Worm (Caenorhabditis elegans) whole organism, L1 larva: Measurements from ENCODE around the gene srt-42.

ENCODE experiments used
- C04F5.9 ChIP-seq: sonication (generic microtip); optimal IDR thresholded peaks from 2 replicates; lab custom pipeline; 2016; ENCODE audit warnings: missing genetic modification characterization, missing compliant biosample characterization
- F16B12.6 ChIP-seq: fragments of 150-350 bp; optimal IDR thresholded peaks from 2 replicates; lab custom pipeline; 2014; ENCODE audit warnings: missing biosample characterization, missing genetic modification characterization
- aly-2 ChIP-seq: fragments of 150-350 bp; optimal IDR thresholded peaks from 2 replicates; lab custom pipeline; 2014; ENCODE audit warnings: missing biosample characterization, missing genetic modification characterization
- ama-1 ChIP-seq: fragments of 150-350 bp; optimal IDR thresholded peaks from 2 replicates; lab custom pipeline; 2014
- blmp-1 ChIP-seq: fragments of 150-350 bp; optimal IDR thresholded peaks from 2 replicates; lab custom pipeline; 2014; ENCODE audit warnings: missing biosample characterization, missing genetic modification characterization
- ceh-88 ChIP-seq: fragments of 200-800 bp; sonication (Bioruptor generic); IDR thresholded peaks from 2 replicates; pipeline ENCODE4 v1.3.6; 2022; ENCODE audit warnings: missing genetic modification characterization, missing compliant biosample characterization
- ces-1 ChIP-seq: fragments of 150-350 bp; optimal IDR thresholded peaks from 2 replicates; lab custom pipeline; 2014; ENCODE audit warnings: missing biosample characterization, missing genetic modification reagents, missing genetic modification characterization
- dpl-1 ChIP-seq, 3 experiments: fragments of 150-350 bp in 2 of 3; sonication (generic microtip) in 1 of 3; optimal IDR thresholded peaks; 2 replicates each; lab custom pipeline; 2014 to 2017; ENCODE audit warnings: missing biosample characterization in 3 of 3, missing genetic modification characterization in 3 of 3, missing genetic modification reagents in 3 of 3
- dsc-1 ChIP-seq: sonication (generic microtip); optimal IDR thresholded peaks from 2 replicates; lab custom pipeline; 2016; ENCODE audit warnings: mild to moderate bottlenecking, missing genetic modification characterization, missing compliant biosample characterization
- efl-1 ChIP-seq, 4 experiments: fragments of 150-350 bp; optimal IDR thresholded peaks in 3 of 4; peaks in 1 of 4; 1 replicate in 1 of 4; 2 replicates in 3 of 4; lab custom pipeline; 2014; ENCODE audit warnings: missing biosample characterization in 2 of 4, missing genetic modification characterization in 2 of 4, missing genetic modification reagents in 2 of 4
- elt-2 ChIP-seq: sonication (generic microtip); optimal IDR thresholded peaks from 2 replicates; lab custom pipeline; 2016; ENCODE audit warnings: missing genetic modification characterization, mild to moderate bottlenecking, inconsistent platforms, missing compliant biosample characterization, missing genetic modification reagents
- fkh-10 ChIP-seq: sonication (generic microtip); optimal IDR thresholded peaks from 2 replicates; lab custom pipeline; 2017; ENCODE audit warnings: missing biosample characterization, missing genetic modification reagents, missing genetic modification characterization
- fkh-4 ChIP-seq: sonication (generic microtip); optimal IDR thresholded peaks from 2 replicates; lab custom pipeline; 2016; ENCODE audit warnings: missing compliant biosample characterization, missing genetic modification characterization, borderline replicate concordance
- fkh-8 ChIP-seq: sonication (generic microtip); optimal IDR thresholded peaks from 2 replicates; lab custom pipeline; 2016; ENCODE audit warnings: mild to moderate bottlenecking, missing genetic modification characterization, missing compliant biosample characterization
- hlh-17 ChIP-seq: fragments of 200-800 bp; sonication (Bioruptor generic); optimal IDR thresholded peaks from 2 replicates; lab custom pipeline; 2018; ENCODE audit warnings: missing genetic modification characterization, mild to moderate bottlenecking, missing compliant biosample characterization, moderate library complexity, borderline replicate concordance
- irx-1 ChIP-seq: sonication (generic microtip); optimal IDR thresholded peaks from 2 replicates; lab custom pipeline; 2016; ENCODE audit warnings: missing genetic modification characterization, missing compliant biosample characterization
- jun-1 ChIP-seq: fragments of 150-350 bp; optimal IDR thresholded peaks from 2 replicates; lab custom pipeline; 2014; ENCODE audit warnings: missing biosample characterization, missing genetic modification reagents, missing genetic modification characterization
- lin-13 ChIP-seq: fragments of 150-350 bp; optimal IDR thresholded peaks from 2 replicates; lab custom pipeline; 2014; ENCODE audit warnings: missing biosample characterization, missing genetic modification reagents, missing genetic modification characterization
- lin-14 ChIP-seq: fragments of 200-800 bp; sonication (Bioruptor generic); optimal IDR thresholded peaks from 2 replicates; lab custom pipeline; 2018; ENCODE audit warnings: mild to moderate bottlenecking, missing genetic modification characterization, moderate library complexity, missing compliant biosample characterization
- lin-35 ChIP-seq, 2 experiments: fragments of 150-350 bp; optimal IDR thresholded peaks; 2 replicates each; lab custom pipeline; 2014; ENCODE audit warnings: missing biosample characterization in 2 of 2, missing genetic modification characterization in 2 of 2, missing genetic modification reagents in 2 of 2
- lin-39 ChIP-seq: fragments of 150-350 bp; optimal IDR thresholded peaks from 2 replicates; lab custom pipeline; 2014; ENCODE audit warnings: missing biosample characterization, missing genetic modification reagents, missing genetic modification characterization
- lsy-2 ChIP-seq, 2 experiments: fragments of 150-350 bp; optimal IDR thresholded peaks; 2 replicates each; lab custom pipeline; 2014; ENCODE audit warnings: missing biosample characterization in 2 of 2, missing genetic modification characterization in 2 of 2
- mab-9 ChIP-seq: fragments of 200-800 bp; sonication (Bioruptor generic); IDR thresholded peaks from 2 replicates; pipeline ENCODE4 v1.3.6; 2022; ENCODE audit warnings: missing genetic modification reagents, missing genetic modification characterization, missing compliant biosample characterization
- mef-2 ChIP-seq: fragments of 150-350 bp; optimal IDR thresholded peaks from 2 replicates; lab custom pipeline; 2014; ENCODE audit warnings: missing biosample characterization, missing genetic modification characterization
- nhr-11 ChIP-seq: fragments of 150-350 bp; optimal IDR thresholded peaks from 2 replicates; lab custom pipeline; 2014; ENCODE audit warnings: missing biosample characterization, missing genetic modification characterization
- nhr-19 ChIP-seq: fragments of 200-800 bp; sonication (Bioruptor generic); conservative IDR thresholded peaks from 2 replicates; pipeline ENCODE4 v1.3.6; 2022; ENCODE audit warnings: missing genetic modification characterization, missing compliant biosample characterization
- nhr-28 ChIP-seq: fragments of 150-350 bp; optimal IDR thresholded peaks from 2 replicates; lab custom pipeline; 2014; ENCODE audit warnings: missing biosample characterization, missing genetic modification characterization
- nhr-47 ChIP-seq: sonication (generic microtip); optimal IDR thresholded peaks from 2 replicates; lab custom pipeline; 2016; ENCODE audit warnings: mild to moderate bottlenecking, missing genetic modification characterization, moderate library complexity, missing compliant biosample characterization
- nhr-76 ChIP-seq: sonication (generic microtip); optimal IDR thresholded peaks from 2 replicates; lab custom pipeline; 2017; ENCODE audit warnings: missing biosample characterization, missing genetic modification characterization
- nhr-85 ChIP-seq: sonication (generic microtip); peaks from one replicate; lab custom pipeline; 2016; ENCODE audit warnings: missing genetic modification characterization, inconsistent platforms, missing compliant biosample characterization
- pag-3 ChIP-seq: sonication (generic microtip); optimal IDR thresholded peaks from 2 replicates; lab custom pipeline; 2017; ENCODE audit warnings: missing genetic modification characterization, mild to moderate bottlenecking, missing compliant biosample characterization, antibody characterized with exemption, borderline replicate concordance; ENCODE audit not compliant: insufficient read depth
- rnt-1 ChIP-seq: sonication (generic microtip); optimal IDR thresholded peaks from 2 replicates; lab custom pipeline; 2016; ENCODE audit warnings: mild to moderate bottlenecking, missing genetic modification characterization, moderate library complexity, missing compliant biosample characterization
- skn-1 ChIP-seq: fragments of 150-350 bp; optimal IDR thresholded peaks from 2 replicates; lab custom pipeline; 2014; ENCODE audit warnings: missing biosample characterization, missing genetic modification characterization
- snu-23 ChIP-seq: sonication (generic microtip); optimal IDR thresholded peaks from 2 replicates; lab custom pipeline; 2016; ENCODE audit warnings: missing genetic modification characterization, missing compliant biosample characterization
- sox-4 ChIP-seq: sonication (generic microtip); optimal IDR thresholded peaks from 2 replicates; lab custom pipeline; 2016; ENCODE audit warnings: missing genetic modification characterization, missing compliant biosample characterization
- sup-37 ChIP-seq: fragments of 200-800 bp; sonication (Bioruptor generic); optimal IDR thresholded peaks from 2 replicates; lab custom pipeline; 2018; ENCODE audit warnings: mild to moderate bottlenecking, missing genetic modification characterization, missing compliant biosample characterization
- tbx-2 ChIP-seq: sonication (generic microtip); optimal IDR thresholded peaks from 2 replicates; lab custom pipeline; 2016; ENCODE audit warnings: missing genetic modification characterization, missing compliant biosample characterization
- unc-86 ChIP-seq: sonication (generic microtip); optimal IDR thresholded peaks from 2 replicates; lab custom pipeline; 2016; ENCODE audit warnings: missing genetic modification characterization, missing compliant biosample characterization
- vab-15 ChIP-seq: sonication (generic microtip); optimal IDR thresholded peaks from 2 replicates; lab custom pipeline; 2017; ENCODE audit warnings: missing genotype, mild to moderate bottlenecking, missing genetic modification characterization, missing compliant biosample characterization
- xbp-1 ChIP-seq: sonication (generic microtip); optimal IDR thresholded peaks from 2 replicates; lab custom pipeline; 2016; ENCODE audit warnings: missing genetic modification characterization, missing compliant biosample characterization
- zag-1 ChIP-seq: fragments of 150-350 bp; optimal IDR thresholded peaks from 2 replicates; lab custom pipeline; 2014; ENCODE audit warnings: missing biosample characterization, missing genetic modification characterization

Gene srt-42

DNA sequence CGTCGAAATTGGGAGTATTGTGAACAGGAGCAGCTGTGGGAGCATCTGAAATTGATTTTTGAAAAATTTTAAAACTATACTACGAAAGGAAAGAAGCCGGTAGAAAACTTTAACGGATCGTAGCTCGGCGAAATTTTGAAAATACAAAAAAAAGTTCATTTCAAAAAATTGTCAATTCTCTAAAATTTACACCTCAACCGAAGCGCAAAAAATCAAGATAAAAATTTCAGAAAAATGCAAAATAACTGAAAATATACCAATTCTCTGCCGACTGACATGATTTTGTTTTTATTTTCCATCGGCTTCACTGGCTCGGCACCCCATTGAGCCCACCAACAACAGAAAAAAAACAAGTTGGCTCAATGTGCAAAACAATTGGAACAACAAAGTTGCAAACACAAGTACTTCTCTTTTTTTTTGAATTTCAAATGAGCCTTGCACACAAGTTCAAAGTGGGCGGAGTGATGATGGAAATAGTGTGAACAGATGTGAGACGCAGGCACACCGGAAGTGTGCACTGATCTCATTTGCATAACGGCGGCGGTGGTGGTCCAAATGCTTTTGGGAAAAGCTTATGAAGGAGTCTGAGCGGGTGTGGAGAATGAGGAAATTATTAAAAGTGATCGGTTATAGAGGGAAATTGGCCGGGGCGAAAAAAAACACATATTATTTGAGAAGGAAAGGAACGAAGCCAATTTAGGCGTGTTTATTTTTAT lies 32.2 kb upstream of the srt-42 start, which contains the start of gene F36H9.7:
Gene F36H9.7, minus strand, starts transcription at position 51 of the 716 bp plus-strand sequence.
- TF ChIP-seq lin-14 (GFP tag; lab: Kevin White, UChicago) (peak; percentile 36), elt-2 (tag; lab: Kevin White, UChicago) (no peak)

DNA sequence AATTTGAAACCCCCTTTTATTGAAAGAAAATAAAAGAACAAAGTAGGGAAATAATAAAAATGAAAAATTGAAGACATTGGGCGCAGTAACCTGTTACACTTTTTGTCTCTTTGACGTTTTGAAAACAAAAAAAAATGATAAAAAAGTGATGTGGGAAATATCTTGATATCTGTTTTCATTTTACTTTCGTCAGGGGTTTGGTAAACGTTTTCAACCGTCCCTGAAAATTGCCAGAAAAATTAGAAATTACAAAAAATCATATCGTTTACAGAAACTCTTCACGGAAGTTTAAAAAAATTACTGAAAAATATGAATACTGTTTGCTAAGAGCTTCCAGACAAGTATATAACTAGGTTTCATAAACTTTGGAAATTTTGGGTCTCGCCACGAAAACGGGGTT lies 28.1 kb upstream of the srt-42 start, which contains the start of gene F36H9.4:
Gene F36H9.4, minus strand, starts transcription at position 101 of the 400 bp plus-strand sequence.
- TF ChIP-seq blmp-1 (tag; lab: Kevin White, UChicago) (peak; percentile 20), nhr-85 (no peak)

DNA sequence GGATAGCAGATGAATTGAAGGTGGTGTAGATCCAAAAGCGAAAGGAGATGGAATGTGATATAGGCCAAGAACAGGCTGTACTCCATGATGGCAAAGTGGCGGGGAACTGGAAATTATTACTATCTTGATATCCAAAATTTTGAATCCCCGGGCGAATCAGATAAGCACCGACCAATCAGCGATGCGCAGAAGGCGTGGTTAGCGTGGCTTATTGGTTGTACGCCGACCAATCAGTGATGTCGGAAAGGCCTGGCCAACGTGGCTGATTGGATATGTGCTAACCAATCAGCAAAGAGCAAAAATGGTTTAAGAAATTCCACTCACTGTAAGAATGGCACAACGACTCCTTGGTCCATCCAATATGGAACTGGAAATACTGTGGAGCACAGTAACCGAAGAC lies 27.3 kb upstream of the srt-42 start:
- no peak for TF ChIP-seq aly-2 (tag; lab: Kevin White, UChicago)
- TF ChIP-seq nhr-11 (tag; lab: Kevin White, UChicago) = no peak
- no peak for TF ChIP-seq nhr-28 (tag; lab: Kevin White, UChicago)
- TF ChIP-seq fkh-4 = no peak
- TF ChIP-seq skn-1 (tag; lab: Kevin White, UChicago) = no peak
- TF ChIP-seq lsy-2 (tag; optimal IDR thresholded peaks at IDR 0.05; lab: Kevin White, UChicago) = no peak
- no peak for TF ChIP-seq rnt-1 (tag; lab: Kevin White, UChicago)
- TF ChIP-seq pag-3 (tag; lab: Kevin White, UChicago) = no peak
- TF ChIP-seq lin-39 = no peak
- TF ChIP-seq nhr-76 (tag; lab: Kevin White, UChicago) = no peak

DNA sequence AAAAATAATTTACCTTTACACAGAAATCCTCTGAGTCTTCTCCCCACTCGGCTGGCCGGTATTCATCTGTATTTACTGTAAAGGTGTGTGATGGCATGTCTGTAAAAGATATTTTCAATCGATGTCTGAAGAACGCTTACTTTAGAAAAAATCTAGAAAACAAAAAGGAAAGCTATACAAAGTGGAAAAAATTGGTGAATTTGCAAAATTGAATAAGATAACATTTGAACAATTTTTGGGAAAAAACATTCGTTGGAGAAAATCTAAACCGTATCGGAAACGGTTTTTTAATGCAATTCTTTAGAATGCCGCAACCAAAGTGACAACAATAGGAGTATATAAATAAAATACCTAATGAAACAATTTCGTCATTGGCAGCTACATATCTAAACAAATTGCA lies 25.3 kb upstream of the srt-42 start, which contains the start of gene F36H9.5:
Gene F36H9.5, minus strand, starts transcription at position 101 of the 400 bp plus-strand sequence.
- TF ChIP-seq zag-1 (no peak), fkh-8 (tag; lab: Kevin White, UChicago) (no peak), fkh-4 (no peak), ceh-88 (no peak), mab-9 (no peak), nhr-28 (tag; lab: Kevin White, UChicago) (no peak), lin-35 (GFP tag; optimal IDR thresholded peaks at IDR 0.05; lab: Kevin White, UChicago) (no peak)

DNA sequence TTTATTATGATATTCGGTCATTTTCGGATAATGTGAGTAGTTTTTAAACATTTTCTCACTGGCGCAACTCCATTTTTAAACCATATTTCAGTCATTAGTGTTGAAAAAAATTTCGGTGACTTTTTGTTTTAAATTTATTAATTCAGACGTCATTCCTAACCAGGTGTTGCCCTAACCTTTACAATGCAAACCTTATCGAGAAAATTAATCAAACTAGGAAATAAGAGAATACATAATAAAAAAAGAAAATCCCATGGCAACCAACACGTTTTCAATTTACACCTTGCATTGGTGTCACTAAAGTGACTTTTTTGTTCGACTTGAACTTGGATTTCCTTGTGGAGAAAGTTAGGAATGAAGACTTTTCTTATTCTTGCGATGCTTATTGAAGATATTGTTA lies 19.1 kb upstream of the srt-42 start, which contains the start of gene F36H9.2:
Gene F36H9.2, plus strand, starts transcription at position 301 of the 400 bp plus-strand sequence.
- TF ChIP-seq tbx-2 (tag; lab: Kevin White, UChicago) (no peak), C04F5.9 (no peak), nhr-47 (tag; lab: Kevin White, UChicago) (no peak), ama-1 (lab: Kevin White, UChicago) (no peak), vab-15 (tag; lab: Kevin White, UChicago) (no peak), sox-4 (tag; lab: Kevin White, UChicago) (no peak), fkh-8 (tag; lab: Kevin White, UChicago) (no peak), mef-2 (no peak)

DNA sequence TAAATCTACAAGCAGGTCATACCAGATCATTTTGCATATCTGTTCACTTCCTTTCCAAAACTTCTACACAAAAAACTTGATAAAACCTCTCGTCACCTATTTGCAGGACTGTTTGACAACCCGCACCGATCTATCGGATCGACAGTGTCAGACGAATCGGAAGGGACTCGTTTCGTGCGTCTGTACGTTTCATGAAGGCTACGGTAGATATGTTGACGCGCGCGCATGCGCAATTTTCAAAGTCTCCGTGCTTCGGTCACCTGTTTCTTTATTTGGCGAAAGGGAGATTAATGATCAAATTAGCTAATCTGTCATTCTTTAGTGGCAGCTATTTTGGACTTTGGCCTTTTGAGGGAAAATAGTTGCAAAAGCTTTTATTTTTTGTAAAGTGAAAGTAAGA lies 17.8 kb upstream of the srt-42 start:
- no peak for TF ChIP-seq sox-4 (tag; lab: Kevin White, UChicago)
- no peak for TF ChIP-seq nhr-19 (GFP tag; lab: Robert Waterston, UW)
- TF ChIP-seq lin-13 (GFP tag; lab: Kevin White, UChicago) = no peak
- no peak for TF ChIP-seq rnt-1 (tag; lab: Kevin White, UChicago)
- no peak for TF ChIP-seq vab-15 (tag; lab: Kevin White, UChicago)
- no peak for TF ChIP-seq nhr-47 (tag; lab: Kevin White, UChicago)
- TF ChIP-seq hlh-17 = no peak
- TF ChIP-seq irx-1 (tag; lab: Kevin White, UChicago) = no peak
- no peak for TF ChIP-seq F16B12.6 (tag; lab: Kevin White, UChicago)
- peak; percentile 14 for TF ChIP-seq jun-1
- TF ChIP-seq ces-1 (GFP tag; lab: Kevin White, UChicago) = no peak
- peak; percentile 36 for TF ChIP-seq nhr-85
- TF ChIP-seq dpl-1 (GFP tag; optimal IDR thresholded peaks at IDR 0.05; lab: Kevin White, UChicago) = no peak
- TF ChIP-seq fkh-10 (GFP tag; lab: Kevin White, UChicago) = no peak
- no peak for TF ChIP-seq snu-23
- no peak for TF ChIP-seq efl-1 (optimal IDR thresholded peaks at IDR 0.05; lab: Kevin White, UChicago)
- TF ChIP-seq efl-1 (GFP tag; optimal IDR thresholded peaks at IDR 0.05 in 1 of 2; lab: Kevin White, UChicago) = no peak
- TF ChIP-seq mef-2 = no peak
- TF ChIP-seq fkh-8 (tag; lab: Kevin White, UChicago) = no peak
- TF ChIP-seq tbx-2 (tag; lab: Kevin White, UChicago) = no peak
- no peak for TF ChIP-seq dsc-1
- TF ChIP-seq xbp-1 (tag; lab: Kevin White, UChicago) = no peak
- TF ChIP-seq unc-86 (tag; lab: Kevin White, UChicago) = no peak
- no peak for TF ChIP-seq sup-37 (GFP tag; lab: Kevin White, UChicago)
